Worm (Caenorhabditis elegans) whole organism, L2 larva: ENCODE measurements around the gene F43B10.1.

Experiments
- ZK546.5 ChIP-seq: sonication (generic microtip); optimal IDR thresholded peaks from 2 replicates; lab custom pipeline; 2017; ENCODE audit warnings: missing biosample characterization, missing genetic modification characterization
- aly-2 ChIP-seq: fragments of 150-350 bp; optimal IDR thresholded peaks from 2 replicates; lab custom pipeline; 2014; ENCODE audit warnings: missing biosample characterization, missing genetic modification characterization
- fos-1 ChIP-seq: fragments of 150-350 bp; optimal IDR thresholded peaks from 2 replicates; lab custom pipeline; 2014; ENCODE audit warnings: missing biosample characterization, missing genetic modification characterization
- lsy-2 ChIP-seq, 2 experiments: fragments of 150-350 bp in 1 of 2; sonication (generic microtip) in 1 of 2; optimal IDR thresholded peaks; 2 replicates each; lab custom pipeline; 2014 to 2017; ENCODE audit warnings: missing biosample characterization in 2 of 2, missing genetic modification characterization in 2 of 2
- mdl-1 ChIP-seq, 2 experiments: fragments of 150-350 bp in 1 of 2; sonication (generic microtip) in 1 of 2; optimal IDR thresholded peaks; 2 replicates each; lab custom pipeline; 2017; ENCODE audit warnings: missing biosample characterization in 2 of 2, missing genetic modification characterization in 2 of 2
- nhr-11 ChIP-seq: fragments of 150-350 bp; optimal IDR thresholded peaks from 2 replicates; lab custom pipeline; 2014; ENCODE audit warnings: missing biosample characterization, missing genetic modification characterization
- nhr-25 ChIP-seq: fragments of 150-350 bp; sonication (generic microtip); optimal IDR thresholded peaks from 3 replicates; lab custom pipeline; 2014; ENCODE audit warnings: missing biosample characterization, missing genetic modification characterization
- sma-9 ChIP-seq, 2 experiments: fragments of 150-350 bp in 1 of 2; sonication (generic microtip) in 1 of 2; optimal IDR thresholded peaks; 2 replicates each; lab custom pipeline; 2014 to 2016; ENCODE audit warnings: missing genetic modification characterization in 2 of 2, mild to moderate bottlenecking in 1 of 2, missing biosample characterization in 1 of 2, missing compliant biosample characterization in 1 of 2, missing genetic modification reagents in 1 of 2, moderate library complexity in 1 of 2
- snpc-4 ChIP-seq: fragments of 150-350 bp; optimal IDR thresholded peaks from 2 replicates; lab custom pipeline; 2014; ENCODE audit warnings: missing biosample characterization, missing genetic modification characterization
- unc-62 ChIP-seq: fragments of 150-350 bp; optimal IDR thresholded peaks from 2 replicates; lab custom pipeline; 2014; ENCODE audit warnings: missing biosample characterization, missing genetic modification reagents, missing genetic modification characterization
- zag-1 ChIP-seq: fragments of 150-350 bp; optimal IDR thresholded peaks from 2 replicates; lab custom pipeline; 2014; ENCODE audit warnings: missing biosample characterization, missing genetic modification characterization
- ztf-11 ChIP-seq: sonication (generic microtip); optimal IDR thresholded peaks from 2 replicates; lab custom pipeline; 2017; ENCODE audit warnings: missing biosample characterization, missing genetic modification characterization

DNA sequence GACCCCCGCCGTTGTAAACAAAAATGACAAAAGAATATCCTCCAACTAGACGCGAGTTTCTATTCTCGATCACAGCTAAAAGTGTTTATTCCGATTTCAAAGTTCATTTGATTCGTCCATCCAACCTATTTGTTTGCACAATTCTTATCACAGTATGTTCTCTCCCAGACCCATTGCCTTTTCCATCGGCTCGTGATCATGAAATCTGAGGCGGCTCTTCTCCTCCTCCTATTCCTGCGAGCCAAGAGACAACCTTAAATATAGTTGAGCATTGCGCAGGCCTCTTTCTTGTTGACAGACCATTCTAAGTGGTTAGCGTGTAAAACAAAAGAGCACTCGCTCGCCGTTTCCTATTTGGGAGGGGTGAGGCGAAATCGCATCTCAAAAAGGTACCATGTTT lies 65.7 kb downstream of the F43B10.1 start:
- no peak for TF ChIP-seq ZK546.5 (tag; lab: Kevin White, UChicago)
- TF ChIP-seq lsy-2 (tag; optimal IDR thresholded peaks at IDR 0.05; lab: Kevin White, UChicago) = no peak
- TF ChIP-seq unc-62 (GFP tag; lab: Kevin White, UChicago) = no peak
- TF ChIP-seq zag-1 = no peak
- no peak for TF ChIP-seq nhr-25 (tag; lab: Kevin White, UChicago)
- no peak for TF ChIP-seq fos-1 (tag; lab: Kevin White, UChicago)
- TF ChIP-seq mdl-1 (tag; optimal IDR thresholded peaks at IDR 0.05; lab: Kevin White, UChicago) = no peak
- no peak for TF ChIP-seq sma-9 (GFP tag; optimal IDR thresholded peaks at IDR 0.05; lab: Kevin White, UChicago)
- no peak for TF ChIP-seq sma-9 (tag; optimal IDR thresholded peaks at IDR 0.05; lab: Kevin White, UChicago)
- no peak for TF ChIP-seq snpc-4 (tag; lab: Kevin White, UChicago)
- TF ChIP-seq nhr-11 (tag; lab: Kevin White, UChicago) = no peak
- TF ChIP-seq aly-2 (tag; lab: Kevin White, UChicago) = no peak
- no peak for TF ChIP-seq ztf-11 (tag; lab: Kevin White, UChicago)
